Worm (Caenorhabditis elegans) whole organism, L4/young adult: Measurements from ENCODE around the gene C18H7.1.

ENCODE experiments used
- dao-5 ChIP-seq: sonication (generic microtip); optimal IDR thresholded peaks from 2 replicates; lab custom pipeline; 2016; ENCODE audit warnings: missing genotype, missing genetic modification characterization, moderate library complexity, missing compliant biosample characterization
- him-1 ChIP-seq: sonication (generic microtip); optimal IDR thresholded peaks from 2 replicates; lab custom pipeline; 2016; ENCODE audit warnings: missing genotype, missing genetic modification reagents, missing genetic modification characterization, missing compliant biosample characterization

- no peak for TF ChIP-seq him-1
- TF ChIP-seq dao-5 (tag; lab: Kevin White, UChicago) = no peak
These were observed 10.7 kb downstream of the C18H7.1 start for ce11 chrIV:625947-626548.
